Worm (Caenorhabditis elegans): ENCODE data around the gene ZK742.7.
A peak's percentile ranks its signal among the peaks of the same experiment; 100 is the strongest.

Gene ZK742.7

ce11 chrV:7760174-7760573, 38.0 kb upstream of the ZK742.7 start, which contains the start of gene hint-3:
hint-3 (plus strand) TSS chrV:7760474.
- TF ChIP-seq ces-1 (GFP tag; optimal IDR thresholded peaks at IDR 0.05) (no peak), nhr-237 (tag; optimal IDR thresholded peaks at IDR 0.05) (no peak), mep-1 (tag; optimal IDR thresholded peaks at IDR 0.05) (no peak), cnd-1 (tag; optimal IDR thresholded peaks at IDR 0.05) (no peak), mab-5 (tag; optimal IDR thresholded peaks at IDR 0.05) (no peak), pha-4 (tag; optimal IDR thresholded peaks at IDR 0.05) (no peak), elt-3 (tag; optimal IDR thresholded peaks at IDR 0.05) (no peak), lsy-2 (tag; optimal IDR thresholded peaks at IDR 0.05) (no peak), ztf-11 (tag; optimal IDR thresholded peaks at IDR 0.05) (no peak), sem-2 (GFP tag; optimal IDR thresholded peaks at IDR 0.05) (no peak), bed-3 (GFP tag; optimal IDR thresholded peaks at IDR 0.05) (no peak), M03D4.4 (tag; optimal IDR thresholded peaks at IDR 0.05) (no peak), unc-62 (GFP tag; optimal IDR thresholded peaks at IDR 0.05) (no peak), unc-120 (tag; optimal IDR thresholded peaks at IDR 0.05; ENCODE audit: poor library complexity, severe bottlenecking) (no peak), unc-39 (tag; optimal IDR thresholded peaks at IDR 0.05) (no peak), lin-13 (tag; optimal IDR thresholded peaks at IDR 0.05) (no peak)

DNA sequence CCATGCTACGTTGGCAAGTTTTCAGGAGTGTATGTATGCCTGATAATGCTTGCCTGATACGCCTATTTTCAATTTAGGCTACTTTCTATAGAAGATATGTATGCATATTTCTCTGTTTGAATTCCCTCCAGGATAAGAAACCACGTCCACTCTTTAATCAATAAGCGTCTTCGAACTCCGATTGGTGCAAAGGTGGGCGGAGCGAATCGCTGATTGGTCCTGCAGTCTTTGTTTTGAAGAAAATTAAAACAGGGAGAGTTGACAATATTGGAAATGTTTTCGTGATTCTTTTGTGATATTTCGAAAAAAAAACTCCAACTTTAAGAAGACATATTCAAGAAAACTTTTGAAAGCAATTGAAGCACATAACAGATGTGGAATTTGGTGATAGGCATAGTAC, 36.3 kb upstream of the ZK742.7 start:
- TF ChIP-seq hlh-1 (tag; optimal IDR thresholded peaks at IDR 0.05) (no peak), zip-8 (tag; optimal IDR thresholded peaks at IDR 0.05) (no peak), sptf-1 (tag; optimal IDR thresholded peaks at IDR 0.05) (no peak), ztf-11 (tag; optimal IDR thresholded peaks at IDR 0.05) (no peak), ces-1 (GFP tag; optimal IDR thresholded peaks at IDR 0.05) (no peak), unc-62 (GFP tag; optimal IDR thresholded peaks at IDR 0.05) (no peak), elt-3 (tag; optimal IDR thresholded peaks at IDR 0.05) (no peak), sem-2 (GFP tag; optimal IDR thresholded peaks at IDR 0.05) (no peak), unc-39 (tag; optimal IDR thresholded peaks at IDR 0.05) (no peak), tbx-8 (GFP tag; optimal IDR thresholded peaks at IDR 0.05) (no peak), bed-3 (GFP tag; optimal IDR thresholded peaks at IDR 0.05) (no peak), lsy-2 (tag; optimal IDR thresholded peaks at IDR 0.05) (no peak), ceh-39 (tag; optimal IDR thresholded peaks at IDR 0.05) (no peak), nhr-2 (tag; optimal IDR thresholded peaks at IDR 0.05) (no peak), ham-2 (GFP tag; optimal IDR thresholded peaks at IDR 0.05) (no peak), elt-1 (tag; optimal IDR thresholded peaks at IDR 0.05; ENCODE audit: borderline replicate concordance, insufficient read depth) (no peak), mab-5 (tag; optimal IDR thresholded peaks at IDR 0.05) (no peak), nhr-28 (tag; optimal IDR thresholded peaks at IDR 0.05) (no peak)

ce11 chrV:7770961-7771360, 27.2 kb upstream of the ZK742.7 start, which contains the start of gene frpr-3:
frpr-3 (plus strand) TSS chrV:7771261.
- TF ChIP-seq sptf-1 (tag; optimal IDR thresholded peaks at IDR 0.05) (no peak), lsy-2 (tag; optimal IDR thresholded peaks at IDR 0.05) (no peak), elt-1 (tag; optimal IDR thresholded peaks at IDR 0.05; ENCODE audit: borderline replicate concordance, insufficient read depth) (no peak), flh-1 (GFP tag; optimal IDR thresholded peaks at IDR 0.05) (no peak), unc-120 (tag; optimal IDR thresholded peaks at IDR 0.05; ENCODE audit: poor library complexity, severe bottlenecking) (no peak), sem-2 (GFP tag; optimal IDR thresholded peaks at IDR 0.05) (no peak), hlh-1 (tag; optimal IDR thresholded peaks at IDR 0.05) (no peak), drap-1 (GFP tag; optimal IDR thresholded peaks at IDR 0.05) (no peak), ceh-83 (GFP tag; optimal IDR thresholded peaks at IDR 0.05) (no peak), tbx-8 (GFP tag; optimal IDR thresholded peaks at IDR 0.05) (no peak), ceh-39 (tag; optimal IDR thresholded peaks at IDR 0.05) (no peak)

DNA sequence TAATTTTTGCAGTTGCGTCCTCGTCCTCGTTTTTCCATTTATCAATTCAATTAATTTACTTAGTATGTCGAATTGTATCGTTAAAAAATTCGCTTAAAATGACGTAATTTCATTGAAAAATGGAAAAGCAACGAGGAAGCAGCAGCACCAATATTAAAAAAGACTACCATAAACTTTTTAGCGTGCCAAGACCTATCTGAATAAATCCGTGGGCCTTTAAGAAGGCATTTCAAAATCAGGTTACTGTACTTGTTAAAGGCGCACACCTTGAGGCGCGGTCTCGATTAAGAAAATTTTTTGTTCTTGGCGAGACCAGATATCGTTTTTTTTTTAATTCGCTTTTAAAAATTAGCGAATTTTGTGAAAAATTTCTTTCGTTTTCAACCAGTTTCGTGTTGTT, 24.5 kb upstream of the ZK742.7 start:
- TF ChIP-seq ceh-43 (GFP tag; optimal IDR thresholded peaks at IDR 0.05), result no peak
- no peak for TF ChIP-seq elt-3 (tag; optimal IDR thresholded peaks at IDR 0.05)
- TF ChIP-seq flh-1 (GFP tag; optimal IDR thresholded peaks at IDR 0.05), result no peak
- TF ChIP-seq snpc-4 (tag; optimal IDR thresholded peaks at IDR 0.05), result no peak
- no peak for TF ChIP-seq zip-8 (tag; optimal IDR thresholded peaks at IDR 0.05)
- TF ChIP-seq ceh-39 (tag; optimal IDR thresholded peaks at IDR 0.05), result no peak
- TF ChIP-seq blmp-1 (tag; optimal IDR thresholded peaks at IDR 0.05), result no peak
- TF ChIP-seq nhr-12 (tag; optimal IDR thresholded peaks at IDR 0.05), result no peak

DNA sequence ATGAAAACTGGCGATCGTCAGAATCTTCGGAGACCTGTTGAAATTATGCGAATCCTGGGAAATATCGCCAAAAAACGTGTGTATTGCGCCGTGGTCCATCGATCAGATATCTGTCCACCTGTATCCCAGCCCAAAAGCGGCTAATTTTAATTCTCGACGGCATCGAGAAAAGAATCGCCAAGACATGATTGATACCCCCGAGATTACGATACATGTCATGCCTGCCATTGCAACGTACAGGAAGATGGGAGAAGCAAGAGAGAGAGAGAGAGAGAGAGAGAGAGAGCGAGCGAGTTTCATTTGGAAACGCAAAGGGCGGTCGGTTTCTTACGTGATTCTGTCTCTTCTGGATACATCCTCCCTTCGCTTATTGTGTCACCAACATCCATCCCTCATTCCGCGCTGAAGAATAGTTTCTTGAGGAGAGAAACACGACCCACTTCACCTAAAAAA, 24.0 kb upstream of the ZK742.7 start, which contains the start of gene grl-10:
TSS of gene grl-10 (plus strand) at position 403 of the 453 bp plus-strand sequence.
- peak; percentile 70 for TF ChIP-seq elt-1 (tag; optimal IDR thresholded peaks at IDR 0.05; ENCODE audit: borderline replicate concordance, insufficient read depth)
- no peak for TF ChIP-seq nhr-76 (tag; optimal IDR thresholded peaks at IDR 0.05)
- TF ChIP-seq ham-2 (GFP tag; optimal IDR thresholded peaks at IDR 0.05), result peak; percentile 28
- no peak for TF ChIP-seq lin-32 (GFP tag; optimal IDR thresholded peaks at IDR 0.05)
